Fruit fly (Drosophila melanogaster): ENCODE measurements around the gene CG3638.

CG3638 gene

DNA sequence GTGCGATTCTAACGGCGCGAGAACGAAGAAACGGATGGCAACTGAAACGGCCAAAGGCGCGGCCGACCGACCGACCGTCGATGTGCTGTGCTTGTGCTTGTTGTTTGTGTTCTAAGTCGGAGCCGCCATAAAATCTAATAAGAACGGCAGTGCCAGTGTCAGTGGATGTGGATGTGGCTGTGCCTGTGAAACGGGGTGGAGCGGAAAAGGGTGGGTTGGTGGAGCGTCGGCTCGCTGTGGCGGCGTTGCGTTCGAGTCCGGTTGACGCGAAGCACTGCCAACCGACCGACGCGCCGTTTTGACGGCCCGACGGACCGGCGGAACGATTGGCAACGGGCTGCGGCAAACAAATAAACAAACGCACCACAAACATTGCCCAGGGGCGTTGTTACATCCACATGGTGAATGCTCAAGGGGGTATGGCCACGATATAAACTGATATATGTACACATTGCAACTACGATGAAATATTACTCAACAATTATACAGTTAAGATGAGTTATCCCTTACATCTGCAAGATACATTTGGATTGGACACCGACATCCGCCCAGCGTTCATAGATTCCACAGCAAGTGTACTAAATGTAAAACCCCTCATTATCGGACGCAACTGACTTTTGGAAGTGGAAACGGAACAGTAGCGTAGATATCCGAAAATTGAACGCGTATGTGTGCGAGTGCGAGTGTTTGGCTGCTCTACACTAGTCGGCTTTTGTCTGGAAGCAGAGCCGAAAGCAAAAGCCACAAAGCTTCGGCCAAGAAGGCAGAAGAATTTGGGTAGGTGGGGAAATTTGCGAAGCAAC, 38.7 kb upstream of the CG3638 start, which contains the start of gene Atf3 (continued):
- TF ChIP-seq odd (GFP tag; optimal IDR thresholded peaks at IDR 0.05) = peak; percentile 98
- TF ChIP-seq CG1647 (GFP tag; optimal IDR thresholded peaks at IDR 0.05) = peak; percentile 99
- peak; percentile 39 for TF ChIP-seq BEAF-32 (GFP tag; optimal IDR thresholded peaks at IDR 0.05)
- TF ChIP-seq CG15601 (tag; optimal IDR thresholded peaks at IDR 0.05) = peak; percentile 96
- TF ChIP-seq CG1233 (GFP tag; optimal IDR thresholded peaks at IDR 0.05) = peak; percentile 99
- TF ChIP-seq emc (GFP tag; optimal IDR thresholded peaks at IDR 0.05) = peak; percentile 99
- TF ChIP-seq CG11695 (GFP tag; IDR thresholded peaks at IDR 0.05) = peak; percentile 99
- peak; percentile 95 for TF ChIP-seq gsb-n (tag; optimal IDR thresholded peaks at IDR 0.05)
- peak; percentile 97 for TF ChIP-seq CG12236 (GFP tag; optimal IDR thresholded peaks at IDR 0.05)
- TF ChIP-seq CG11504 (tag; optimal IDR thresholded peaks at IDR 0.05) = peak; percentile 98
- TF ChIP-seq CG15269 (tag; optimal IDR thresholded peaks at IDR 0.05) = peak; percentile 99
- peak; percentile 99 for TF ChIP-seq CG13624 (GFP tag; optimal IDR thresholded peaks at IDR 0.05)
- TF ChIP-seq CG18764 (GFP tag; optimal IDR thresholded peaks at IDR 0.05) = peak; percentile 98
- TF ChIP-seq Eip74EF (GFP tag; optimal IDR thresholded peaks at IDR 0.05) = peak in 1 of 2 experiments; percentile 99
- TF ChIP-seq jumu (GFP tag; optimal IDR thresholded peaks at IDR 0.05) = peak; percentile 99
- TF ChIP-seq GATAe (GFP tag; conservative IDR thresholded peaks at IDR 0.05) = peak; percentile 96
- TF ChIP-seq NC2β (GFP tag; optimal IDR thresholded peaks at IDR 0.05) = peak; percentile 97
- TF ChIP-seq CG17186 (GFP tag; optimal IDR thresholded peaks at IDR 0.05) = peak; percentile 95
- TF ChIP-seq HmgZ (tag; optimal IDR thresholded peaks at IDR 0.05) = peak; percentile 100
- peak; percentile 99 for TF ChIP-seq tgo (GFP tag; IDR thresholded peaks at IDR 0.05)
- peak; percentile 98 for TF ChIP-seq row (GFP tag; IDR thresholded peaks at IDR 0.05)
- TF ChIP-seq hkb (optimal IDR thresholded peaks at IDR 0.05) = no peak
- TF ChIP-seq hkb (GFP tag; IDR thresholded peaks at IDR 0.05) = peak; percentile 98
- TF ChIP-seq Xrp1 (GFP tag; IDR thresholded peaks at IDR 0.05) = peak; percentile 98
- TF ChIP-seq TFAM (GFP tag; optimal IDR thresholded peaks at IDR 0.05) = peak; percentile 90
- peak in 1 of 2 experiments; percentile 73 for TF ChIP-seq Dfd (GFP tag; optimal IDR thresholded peaks at IDR 0.05)
- peak; percentile 99 for TF ChIP-seq CHES-1-like (GFP tag; optimal IDR thresholded peaks at IDR 0.05)
- TF ChIP-seq CG4404 (GFP tag; IDR thresholded peaks at IDR 0.05) = peak; percentile 99
- peak; percentile 99 for TF ChIP-seq disco-r (GFP tag; optimal IDR thresholded peaks at IDR 0.05)
- no peak for TF ChIP-seq Hr39 (optimal IDR thresholded peaks at IDR 0.05)
- peak; percentile 98 for TF ChIP-seq B-H1 (GFP tag; IDR thresholded peaks at IDR 0.05)
- peak; percentile 99 for TF ChIP-seq HHEX (GFP tag; optimal IDR thresholded peaks at IDR 0.05)
- TF ChIP-seq CG12299 (tag; optimal IDR thresholded peaks at IDR 0.05) = peak; percentile 98
- TF ChIP-seq CG4707 (GFP tag; optimal IDR thresholded peaks at IDR 0.05) = peak; percentile 92
- peak; percentile 98 for TF ChIP-seq wdn (GFP tag; IDR thresholded peaks at IDR 0.05)
- TF ChIP-seq jigr1 (GFP tag; IDR thresholded peaks at IDR 0.05) = peak; percentile 99
- peak; percentile 96 for TF ChIP-seq CG15514 (GFP tag; optimal IDR thresholded peaks at IDR 0.05)
- peak; percentile 99 for TF ChIP-seq Ssrp (tag; optimal IDR thresholded peaks at IDR 0.05)
- TF ChIP-seq CG2875 (GFP tag; optimal IDR thresholded peaks at IDR 0.05) = peak; percentile 97
- peak; percentile 100 for TF ChIP-seq Hmr (GFP tag; optimal IDR thresholded peaks at IDR 0.05)
- TF ChIP-seq stwl (tag; optimal IDR thresholded peaks at IDR 0.05) = peak; percentile 22
- peak; percentile 93 for TF ChIP-seq bowl (GFP tag; IDR thresholded peaks at IDR 0.05)
- TF ChIP-seq sens-2 (GFP tag; IDR thresholded peaks at IDR 0.05) = peak; percentile 90
- peak; percentile 100 for TF ChIP-seq lmd (GFP tag; IDR thresholded peaks at IDR 0.05)
- peak; percentile 99 for TF ChIP-seq pnt (GFP tag; optimal IDR thresholded peaks at IDR 0.05)
- peak; percentile 99 for TF ChIP-seq pum (GFP tag; optimal IDR thresholded peaks at IDR 0.05)
- peak; percentile 93 for TF ChIP-seq Lim3 (GFP tag; IDR thresholded peaks at IDR 0.05)
- peak; percentile 99 for TF ChIP-seq CG11398 (GFP tag; optimal IDR thresholded peaks at IDR 0.05)
- TF ChIP-seq sc (optimal IDR thresholded peaks at IDR 0.05) = no peak
- TF ChIP-seq sc (GFP tag; optimal IDR thresholded peaks at IDR 0.05) = peak; percentile 97

All from whole organism, embryonic.